Worm (Caenorhabditis elegans) whole organism, young adult: ENCODE results near the gene C07B5.6.
A peak's percentile ranks its signal among the peaks of the same experiment; 100 is the strongest.

Source experiments
- F33H1.4 ChIP-seq: fragments of 200-800 bp; sonication (Bioruptor generic); IDR thresholded peaks from 2 replicates; pipeline ENCODE4 v1.3.6; 2022; ENCODE audit warnings: missing genetic modification reagents, missing genetic modification characterization, missing compliant biosample characterization
- F37B4.10 ChIP-seq: fragments of 200-800 bp; sonication (Bioruptor generic); IDR thresholded peaks from 2 replicates; pipeline ENCODE4 v1.3.6; 2022; ENCODE audit warnings: missing genetic modification characterization, missing compliant biosample characterization
- F55B11.4 ChIP-seq: sonication (generic microtip); optimal IDR thresholded peaks from 2 replicates; lab custom pipeline; 2016; ENCODE audit warnings: missing compliant biosample characterization, missing genetic modification characterization, borderline replicate concordance; ENCODE audit not compliant: insufficient read depth
- F57C9.4 ChIP-seq: sonication (generic microtip); optimal IDR thresholded peaks from 2 replicates; lab custom pipeline; 2017; ENCODE audit warnings: mild to moderate bottlenecking, missing genetic modification characterization, missing compliant biosample characterization
- Y53G8AR.9 ChIP-seq: fragments of 200-800 bp; sonication (Bioruptor generic); conservative IDR thresholded peaks from 2 replicates; pipeline ENCODE4 v1.3.6; 2022; ENCODE audit warnings: missing genetic modification reagents, missing genetic modification characterization, missing compliant biosample characterization
- Y79H2A.3 ChIP-seq: fragments of 200-800 bp; sonication (Bioruptor generic); conservative IDR thresholded peaks from 2 replicates; pipeline ENCODE4 v1.3.6; 2022; ENCODE audit warnings: missing genetic modification reagents, missing genetic modification characterization, missing compliant biosample characterization
- attf-5 ChIP-seq: fragments of 200-800 bp; sonication (Bioruptor generic); optimal IDR thresholded peaks from 2 replicates; lab custom pipeline; 2018; ENCODE audit warnings: mild to moderate bottlenecking, missing genetic modification characterization, missing compliant biosample characterization
- cebp-1 ChIP-seq, 2 experiments: fragments of 200-800 bp in 1 of 2; sonication (Bioruptor generic) in 1 of 2; sonication (generic microtip) in 1 of 2; IDR thresholded peaks in 1 of 2; optimal IDR thresholded peaks in 1 of 2; 2 replicates each; pipeline versions ENCODE4 v1.3.6 to Lab custom; 2017 to 2022; ENCODE audit warnings: missing compliant biosample characterization in 2 of 2, missing genetic modification characterization in 2 of 2, mild to moderate bottlenecking in 1 of 2, missing genetic modification reagents in 1 of 2, moderate library complexity in 1 of 2
- ceh-91 ChIP-seq: fragments of 200-800 bp; sonication (Bioruptor generic); IDR thresholded peaks from 2 replicates; pipeline ENCODE4 v1.3.6; 2022; ENCODE audit warnings: missing genetic modification reagents, missing genetic modification characterization, missing compliant biosample characterization
- chd-7 ChIP-seq: sonication (generic microtip); optimal IDR thresholded peaks from 2 replicates; lab custom pipeline; 2016; ENCODE audit warnings: mild to moderate bottlenecking, missing genetic modification characterization, moderate library complexity, missing compliant biosample characterization
- dox-1 ChIP-seq: fragments of 200-800 bp; sonication (Bioruptor generic); IDR thresholded peaks from 2 replicates; pipeline ENCODE4 v1.3.6; 2022; ENCODE audit warnings: missing genetic modification reagents, missing genetic modification characterization, missing compliant biosample characterization
- dpl-1 ChIP-seq: fragments of 150-350 bp; optimal IDR thresholded peaks from 2 replicates; lab custom pipeline; 2014; ENCODE audit warnings: missing biosample characterization, missing genetic modification reagents, missing genetic modification characterization
- efl-1 ChIP-seq: fragments of 150-350 bp; optimal IDR thresholded peaks from 2 replicates; lab custom pipeline; 2014; ENCODE audit warnings: missing biosample characterization, missing genetic modification reagents, missing genetic modification characterization
- egl-18 ChIP-seq: fragments of 200-800 bp; sonication (Bioruptor generic); IDR thresholded peaks from 2 replicates; pipeline ENCODE4 v1.3.6; 2022; ENCODE audit warnings: missing genetic modification reagents, missing genetic modification characterization, missing compliant biosample characterization
- egl-44 ChIP-seq: fragments of 200-800 bp; sonication (Bioruptor generic); IDR thresholded peaks from 2 replicates; pipeline ENCODE4 v1.3.6; 2022; ENCODE audit warnings: missing genetic modification reagents, missing genetic modification characterization, missing compliant biosample characterization
- hsf-1 ChIP-seq: fragments of 200-800 bp; sonication (Bioruptor generic); IDR thresholded peaks from 2 replicates; pipeline ENCODE4 v1.3.6; 2022; ENCODE audit warnings: missing genetic modification reagents, missing genetic modification characterization, missing compliant biosample characterization
- lag-1 ChIP-seq: fragments of 200-800 bp; sonication (Bioruptor generic); IDR thresholded peaks from 2 replicates; pipeline ENCODE4 v1.3.6; 2022; ENCODE audit warnings: missing genetic modification reagents, missing genetic modification characterization, missing compliant biosample characterization
- let-526 ChIP-seq: fragments of 200-800 bp; sonication (Bioruptor generic); IDR thresholded peaks from 2 replicates; pipeline ENCODE4 v1.3.6; 2022; ENCODE audit warnings: missing genetic modification reagents, missing genetic modification characterization, missing compliant biosample characterization
- let-607 ChIP-seq, 2 experiments: fragments of 200-800 bp in 1 of 2; sonication (Bioruptor generic) in 1 of 2; sonication (generic microtip) in 1 of 2; optimal IDR thresholded peaks; 2 replicates each; lab custom pipeline; 2016 to 2018; ENCODE audit warnings: mild to moderate bottlenecking in 2 of 2, missing compliant biosample characterization in 2 of 2, missing genetic modification characterization in 2 of 2, moderate library complexity in 2 of 2, missing genotype in 1 of 2
- lin-40 ChIP-seq: sonication (generic microtip); optimal IDR thresholded peaks from 2 replicates; lab custom pipeline; 2016; ENCODE audit warnings: missing genetic modification characterization, mild to moderate bottlenecking, missing compliant biosample characterization, missing genotype, missing genetic modification reagents
- lsl-1 ChIP-seq: fragments of 200-800 bp; sonication (Bioruptor generic); optimal IDR thresholded peaks from 2 replicates; lab custom pipeline; 2018; ENCODE audit warnings: mild to moderate bottlenecking, missing genetic modification characterization, moderate library complexity, missing compliant biosample characterization
- madf-6 ChIP-seq: fragments of 200-800 bp; sonication (Bioruptor generic); IDR thresholded peaks from 2 replicates; pipeline ENCODE4 v1.3.6; 2022; ENCODE audit warnings: missing genetic modification reagents, missing genetic modification characterization, missing compliant biosample characterization
- madf-8 ChIP-seq: fragments of 200-800 bp; sonication (Bioruptor generic); conservative IDR thresholded peaks from 2 replicates; pipeline ENCODE4 v1.3.6; 2022; ENCODE audit warnings: missing genetic modification reagents, missing genetic modification characterization, missing compliant biosample characterization
- mcd-1 ChIP-seq: fragments of 200-800 bp; sonication (Bioruptor generic); IDR thresholded peaks from 2 replicates; pipeline ENCODE4 v1.3.6; 2022; ENCODE audit warnings: missing genetic modification reagents, missing genetic modification characterization, missing compliant biosample characterization
- mel-28 ChIP-seq: sonication (generic microtip); optimal IDR thresholded peaks from 2 replicates; lab custom pipeline; 2016; ENCODE audit warnings: borderline replicate concordance, mild to moderate bottlenecking, missing genetic modification characterization, missing compliant biosample characterization
- nfyb-1 ChIP-seq: fragments of 200-800 bp; sonication (Bioruptor generic); IDR thresholded peaks from 2 replicates; pipeline ENCODE4 v1.3.6; 2022; ENCODE audit warnings: missing genetic modification reagents, missing genetic modification characterization, missing compliant biosample characterization
- nhr-179 ChIP-seq: sonication (generic microtip); optimal IDR thresholded peaks from 2 replicates; lab custom pipeline; 2016; ENCODE audit warnings: mild to moderate bottlenecking, missing genetic modification characterization, missing compliant biosample characterization
- nhr-80 ChIP-seq: sonication (generic microtip); optimal IDR thresholded peaks from 2 replicates; lab custom pipeline; 2016; ENCODE audit warnings: missing genetic modification characterization, missing compliant biosample characterization
- pha-4 ChIP-seq: fragments of 150-350 bp; sonication (generic microtip); optimal IDR thresholded peaks from 2 replicates; lab custom pipeline; 2014; ENCODE audit warnings: missing biosample characterization, missing genetic modification reagents, missing genetic modification characterization
- rcor-1 ChIP-seq: fragments of 200-800 bp; sonication (Bioruptor generic); IDR thresholded peaks from 2 replicates; pipeline ENCODE4 v1.3.6; 2022; ENCODE audit warnings: missing genetic modification reagents, missing genetic modification characterization, missing compliant biosample characterization
- repo-1 ChIP-seq: sonication (generic microtip); optimal IDR thresholded peaks from 2 replicates; lab custom pipeline; 2017; ENCODE audit warnings: mild to moderate bottlenecking, missing genetic modification characterization, missing compliant biosample characterization
- snpc-1.1 ChIP-seq: sonication (generic microtip); optimal IDR thresholded peaks from 2 replicates; lab custom pipeline; 2017; ENCODE audit warnings: missing genetic modification characterization, mild to moderate bottlenecking, missing compliant biosample characterization, antibody characterized with exemption, moderate library complexity, missing genotype, missing genetic modification reagents; ENCODE audit not compliant: insufficient read depth
- somi-1 ChIP-seq: fragments of 200-800 bp; sonication (Bioruptor generic); optimal IDR thresholded peaks from 2 replicates; lab custom pipeline; 2018; ENCODE audit warnings: mild to moderate bottlenecking, missing genetic modification characterization, missing compliant biosample characterization
- tbp1 ChIP-seq: fragments of 200-800 bp; sonication (Bioruptor generic); optimal IDR thresholded peaks from 2 replicates; lab custom pipeline; 2018; ENCODE audit warnings: mild to moderate bottlenecking, missing genetic modification characterization, missing compliant biosample characterization
- tbx-9 ChIP-seq: sonication (generic microtip); optimal IDR thresholded peaks from 2 replicates; lab custom pipeline; 2016; ENCODE audit warnings: borderline replicate concordance, missing genetic modification characterization, inconsistent platforms, missing compliant biosample characterization
- unc-62 ChIP-seq: fragments of 150-350 bp; optimal IDR thresholded peaks from 2 replicates; lab custom pipeline; 2014; ENCODE audit warnings: missing biosample characterization, missing genetic modification reagents, missing genetic modification characterization
- zfh-2 ChIP-seq: fragments of 200-800 bp; sonication (Bioruptor generic); conservative IDR thresholded peaks from 2 replicates; pipeline ENCODE4 v1.3.6; 2022; ENCODE audit warnings: missing genetic modification reagents, missing genetic modification characterization, missing compliant biosample characterization
- ztf-6 ChIP-seq: fragments of 200-800 bp; sonication (Bioruptor generic); IDR thresholded peaks from 2 replicates; pipeline ENCODE4 v1.3.6; 2022; ENCODE audit warnings: missing genetic modification reagents, missing genetic modification characterization, missing compliant biosample characterization

Gene C07B5.6

DNA sequence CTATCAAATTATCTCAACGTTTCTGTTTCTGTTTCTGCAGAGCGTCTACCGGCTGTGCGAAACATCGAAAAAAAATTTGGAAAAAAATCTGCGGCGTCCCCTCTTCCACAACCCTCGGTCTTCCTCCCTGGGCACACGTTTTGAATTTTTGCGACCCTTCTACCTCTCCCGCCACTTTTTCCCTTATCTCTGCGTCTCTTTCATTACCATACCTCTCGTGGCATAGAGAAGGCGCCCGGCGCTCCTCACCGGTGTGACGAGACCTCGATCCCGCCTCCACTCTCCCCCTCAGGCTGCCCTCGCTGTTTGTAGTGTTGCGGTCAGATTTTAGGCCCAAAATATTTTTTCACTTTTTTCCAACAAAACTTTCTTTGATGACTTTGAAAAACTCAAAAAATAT is 33.6 kb downstream of the C07B5.6 start (continued):
- TF ChIP-seq egl-18 (GFP tag; lab: Robert Waterston, UW) (no peak), madf-8 (no peak), snpc-1.1 (no peak), let-607 (tag; optimal IDR thresholded peaks at IDR 0.05; lab: Kevin White, UChicago) (no peak), F33H1.4 (GFP tag; lab: Robert Waterston, UW) (no peak), let-526 (GFP tag; lab: Robert Waterston, UW) (no peak), repo-1 (no peak), ztf-6 (no peak), nfyb-1 (0 out of 2 replicates have a peak, but pooled peaks have one; percentile 26), Y53G8AR.9 (GFP tag; lab: Robert Waterston, UW) (no peak), chd-7 (no peak), zfh-2 (GFP tag; lab: Robert Waterston, UW) (peak; percentile 92), efl-1 (no peak), nhr-179 (no peak), lin-40 (tag; lab: Kevin White, UChicago) (peak; percentile 30), Y79H2A.3 (GFP tag; lab: Robert Waterston, UW) (no peak), lsl-1 (no peak), tbx-9 (no peak), F55B11.4 (no peak)
- TF ChIP-seq, all 124 proteins: peak for 9

DNA sequence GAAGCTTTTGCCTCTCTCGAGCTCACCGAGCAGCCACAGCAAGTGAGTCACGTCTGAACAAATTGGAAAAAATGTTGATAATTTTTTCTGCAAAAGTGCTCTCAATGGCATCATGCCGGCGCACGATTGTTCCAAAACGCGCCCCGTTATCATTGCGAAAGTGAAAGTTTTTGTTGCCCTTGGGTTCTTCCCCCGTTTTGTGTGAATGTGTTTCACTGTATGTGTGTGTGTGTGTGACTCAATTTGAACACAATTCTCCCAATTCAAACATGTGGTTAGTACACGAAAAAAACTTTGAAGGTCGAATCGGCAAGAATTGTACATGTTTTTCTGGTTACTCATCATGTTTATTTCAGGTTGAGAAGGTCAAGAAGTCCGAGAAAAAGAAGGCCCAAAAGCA is 34.3 kb downstream of the C07B5.6 start:
- TF ChIP-seq egl-44 (GFP tag; lab: Robert Waterston, UW) (0 out of 2 replicates have a peak, but pooled peaks have one; percentile 36), attf-5 (GFP tag; lab: Kevin White, UChicago) (peak; percentile 33), lin-40 (tag; lab: Kevin White, UChicago) (peak; percentile 3), cebp-1 (GFP tag; IDR thresholded peaks at IDR 0.05; lab: Robert Waterston, UW) (peak; percentile 67; the same call in 1 of the 2 replicates), cebp-1 (tag; optimal IDR thresholded peaks at IDR 0.05; lab: Kevin White, UChicago) (peak; percentile 68), tbp1 (GFP tag; lab: Kevin White, UChicago) (peak; percentile 8), mcd-1 (GFP tag; lab: Robert Waterston, UW) (no peak), hsf-1 (GFP tag; lab: Robert Waterston, UW) (no peak), nhr-80 (peak; percentile 96), dox-1 (GFP tag; lab: Robert Waterston, UW) (peak; percentile 50; the same call in 1 of the 2 replicates), somi-1 (no peak)

- TF ChIP-seq ceh-91 (no peak), cebp-1 (GFP tag; IDR thresholded peaks at IDR 0.05; lab: Robert Waterston, UW) (no peak), cebp-1 (tag; optimal IDR thresholded peaks at IDR 0.05; lab: Kevin White, UChicago) (peak; percentile 23)
Observed at ce11 chrX:9555238-9555637, 36.4 kb downstream of the C07B5.6 start.

- TF ChIP-seq mel-28 (no peak), rcor-1 (GFP tag; lab: Robert Waterston, UW) (no peak), F57C9.4 (no peak), F37B4.10 (GFP tag; lab: Robert Waterston, UW) (no peak), nfyb-1 (no peak), lag-1 (no peak), unc-62 (GFP tag; lab: Kevin White, UChicago) (no peak), repo-1 (no peak), F55B11.4 (no peak), dpl-1 (GFP tag; lab: Kevin White, UChicago) (no peak), madf-6 (GFP tag; lab: Robert Waterston, UW) (no peak), pha-4 (tag; lab: Kevin White, UChicago) (no peak)
- TF ChIP-seq, all 124 proteins: peak for 0
Observed at ce11 chrX:9556038-9556437, 37.2 kb downstream of the C07B5.6 start.
